Fruit fly (Drosophila melanogaster) whole organism, wandering third instar larva: Measurements from ENCODE around the gene RabX4.

ENCODE experiments used
- HLH106 ChIP-seq: fragments of 200-800 bp; optimal IDR thresholded peaks from 3 replicates; lab custom pipeline; 2019; ENCODE audit warnings: missing biosample characterization, mild to moderate bottlenecking, missing genetic modification characterization, moderate library complexity
- br ChIP-seq: fragments of 200-800 bp; sonication (Bioruptor generic); optimal IDR thresholded peaks from 2 replicates; lab custom pipeline; 2016; ENCODE audit warnings: missing biosample characterization, missing genetic modification characterization
- brk ChIP-seq: fragments of 200-800 bp; sonication (Bioruptor generic); optimal IDR thresholded peaks from 2 replicates; lab custom pipeline; 2016; ENCODE audit warnings: missing biosample characterization, mild to moderate bottlenecking, missing genetic modification characterization
- dsf ChIP-seq: sonication (Bioruptor generic); optimal IDR thresholded peaks from 2 replicates; lab custom pipeline; 2016; ENCODE audit warnings: missing biosample characterization, missing genetic modification characterization, borderline replicate concordance
- pan ChIP-seq: fragments of >200 bp; optimal IDR thresholded peaks from 2 replicates; lab custom pipeline; 2017

DNA sequence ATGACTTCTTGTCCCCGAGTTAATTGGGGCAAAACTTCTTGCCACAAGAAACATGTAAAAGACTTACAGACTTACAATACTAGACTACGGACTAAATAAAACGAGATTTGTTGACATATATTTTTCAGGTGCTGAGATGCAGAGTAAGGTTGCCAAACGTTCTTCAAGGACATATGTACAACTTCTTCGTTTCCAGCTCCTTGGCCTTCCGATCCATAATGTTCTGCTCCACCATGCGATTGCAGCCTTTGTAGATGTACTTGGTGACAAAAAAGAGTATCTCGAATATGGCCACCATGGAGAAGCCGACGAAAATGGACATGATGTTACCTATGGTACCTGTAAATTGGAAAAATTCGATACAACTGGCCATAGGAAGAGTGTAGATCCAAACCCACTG lies 29.2 kb upstream of the RabX4 start, which contains the start of gene CAH4:
- TF ChIP-seq pan (no peak), brk (GFP tag; lab: Kevin White, UChicago) (no peak), br (GFP tag; lab: Kevin White, UChicago) (no peak), dsf (no peak), HLH106 (tag; lab: Kevin White, UChicago) (no peak)
